Worm (Caenorhabditis elegans): ENCODE measurements around the gene wdr-60.

DNA sequence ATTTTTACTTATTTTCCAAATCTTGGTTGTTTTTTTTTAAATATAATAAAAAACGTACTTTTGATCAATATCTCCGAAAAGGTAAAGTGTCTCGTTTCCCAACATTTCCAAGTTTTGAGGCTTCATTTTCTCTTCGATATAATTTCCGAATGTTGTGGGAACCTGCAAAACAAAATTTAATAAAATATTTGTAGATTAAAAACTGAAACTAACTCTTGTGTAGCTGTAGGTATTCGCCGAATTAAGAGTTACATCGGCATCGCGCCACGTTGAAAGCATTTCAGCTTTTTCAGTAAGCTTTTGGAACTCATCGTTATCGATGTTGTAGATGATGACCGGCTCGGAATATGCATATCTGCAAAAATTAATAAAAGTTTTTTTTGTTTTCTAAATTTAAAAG is 24.6 kb upstream of the wdr-60 start, which contains the start of gene vps-22:
- no peak for TF ChIP-seq cog-1 (tag; optimal IDR thresholded peaks at IDR 0.05)
- TF ChIP-seq flt-1 (GFP tag; IDR thresholded peaks at IDR 0.05), result no peak
- no peak for TF ChIP-seq ztf-29 (GFP tag; IDR thresholded peaks at IDR 0.05)
- TF ChIP-seq tab-1 (GFP tag; IDR thresholded peaks at IDR 0.05), result no peak
- TF ChIP-seq ztf-23 (GFP tag; IDR thresholded peaks at IDR 0.05), result no peak

Data from whole organism, midembryonic.